Comparison of ENCODE assay signal across 3 fruit fly cellular contexts in genomic region chr3L:16172809-16173276, dm6.
TF ChIP-seq lines count a peak whose summit lies in the region.

No protein-coding gene starts in this region.

TF ChIP-seq in whole organism, embryonic, 481 proteins besides CTCF, POLR2A, EP300 and RAD21 (continued from another document and continues in another):
- TF ChIP-seq Hmx (GFP tag; optimal IDR thresholded peaks at IDR 0.05; lab: Kevin White, UChicago), result no peak
- no peak for TF ChIP-seq Dll (GFP tag; IDR thresholded peaks at IDR 0.05; lab: Robert Waterston, UW; ENCODE audit: partially characterized antibody)
- TF ChIP-seq lov (optimal IDR thresholded peaks at IDR 0.05; lab: Kevin White, UChicago), result no peak
- TF ChIP-seq lov (GFP tag; IDR thresholded peaks at IDR 0.05; lab: Robert Waterston, UW), result no peak
- no peak for TF ChIP-seq ttk (GFP tag; IDR thresholded peaks at IDR 0.05; lab: Robert Waterston, UW)
- no peak for TF ChIP-seq Jarid2 (GFP tag; optimal IDR thresholded peaks at IDR 0.05; lab: Kevin White, UChicago)
- no peak for TF ChIP-seq kay (GFP tag; optimal IDR thresholded peaks at IDR 0.05; lab: Kevin White, UChicago)
- TF ChIP-seq CG2875 (GFP tag; optimal IDR thresholded peaks at IDR 0.05; lab: Kevin White, UChicago), result no peak
- peak; percentile 32 for TF ChIP-seq CG1529 (GFP tag; optimal IDR thresholded peaks at IDR 0.05; lab: Kevin White, UChicago)
- TF ChIP-seq CG13624 (GFP tag; optimal IDR thresholded peaks at IDR 0.05; lab: Kevin White, UChicago), result no peak
- no peak for TF ChIP-seq Adf1 (GFP tag; IDR thresholded peaks at IDR 0.05; lab: Robert Waterston, UW)
- peak; percentile 14 for TF ChIP-seq CG11723 (GFP tag; optimal IDR thresholded peaks at IDR 0.05; lab: Kevin White, UChicago)
- TF ChIP-seq esg (GFP tag; conservative IDR thresholded peaks at IDR 0.05; lab: Robert Waterston, UW), result no peak
- no peak for TF ChIP-seq Rfx (GFP tag; IDR thresholded peaks at IDR 0.05; lab: Robert Waterston, UW)
- TF ChIP-seq CG1233 (GFP tag; optimal IDR thresholded peaks at IDR 0.05; lab: Kevin White, UChicago), result peak; percentile 8
- TF ChIP-seq nerfin-1 (tag; optimal IDR thresholded peaks at IDR 0.05; lab: Kevin White, UChicago), result peak; percentile 0
- TF ChIP-seq CG11398 (GFP tag; optimal IDR thresholded peaks at IDR 0.05; lab: Kevin White, UChicago), result no peak
- no peak for TF ChIP-seq CG10274 (GFP tag; optimal IDR thresholded peaks at IDR 0.05; lab: Kevin White, UChicago)
- TF ChIP-seq lbe (GFP tag; optimal IDR thresholded peaks at IDR 0.05; lab: Kevin White, UChicago), result no peak
- TF ChIP-seq wek (GFP tag; optimal IDR thresholded peaks at IDR 0.05; lab: Kevin White, UChicago), result no peak
- no peak for TF ChIP-seq HLH4C (GFP tag; IDR thresholded peaks at IDR 0.05; lab: Robert Waterston, UW; ENCODE audit: partially characterized antibody)
- peak; percentile 52 for TF ChIP-seq CG12391 (tag; optimal IDR thresholded peaks at IDR 0.05; lab: Kevin White, UChicago)
- TF ChIP-seq CG13296 (GFP tag; optimal IDR thresholded peaks at IDR 0.05; lab: Kevin White, UChicago), result no peak
- TF ChIP-seq D (optimal IDR thresholded peaks at IDR 0.05; lab: Kevin White, UChicago), result no peak
- peak; percentile 31 for TF ChIP-seq D (GFP tag; optimal IDR thresholded peaks at IDR 0.05; lab: Kevin White, UChicago)
- TF ChIP-seq Camta (GFP tag; optimal IDR thresholded peaks at IDR 0.05; lab: Kevin White, UChicago), result no peak
- TF ChIP-seq CG4282 (GFP tag; optimal IDR thresholded peaks at IDR 0.05; lab: Kevin White, UChicago), result no peak
- TF ChIP-seq CG4404 (GFP tag; IDR thresholded peaks at IDR 0.05; lab: Robert Waterston, UW), result no peak
- no peak for TF ChIP-seq prd (optimal IDR thresholded peaks at IDR 0.05; lab: Kevin White, UChicago)
- no peak for TF ChIP-seq prd (GFP tag; IDR thresholded peaks at IDR 0.05; lab: Robert Waterston, UW)
- no peak for TF ChIP-seq Dref (GFP tag; IDR thresholded peaks at IDR 0.05; lab: Robert Waterston, UW)
- no peak for TF ChIP-seq CG6791 (GFP tag; IDR thresholded peaks at IDR 0.05; lab: Robert Waterston, UW; ENCODE audit: partially characterized antibody)
- TF ChIP-seq CG30403 (GFP tag; optimal IDR thresholded peaks at IDR 0.05; lab: Kevin White, UChicago), result peak; percentile 49
- TF ChIP-seq B-H1 (GFP tag; IDR thresholded peaks at IDR 0.05; lab: Robert Waterston, UW), result no peak
- no peak for TF ChIP-seq fd64A (GFP tag; optimal IDR thresholded peaks at IDR 0.05; lab: Kevin White, UChicago)
- TF ChIP-seq sima (GFP tag; optimal IDR thresholded peaks at IDR 0.05; lab: Kevin White, UChicago), result no peak
- no peak for TF ChIP-seq sqz (GFP tag; optimal IDR thresholded peaks at IDR 0.05; lab: Kevin White, UChicago)
- TF ChIP-seq CG9932 (GFP tag; IDR thresholded peaks at IDR 0.05; lab: Robert Waterston, UW), result no peak
- no peak for TF ChIP-seq Hr39 (optimal IDR thresholded peaks at IDR 0.05; lab: Kevin White, UChicago)
- TF ChIP-seq tna (GFP tag; IDR thresholded peaks at IDR 0.05; lab: Robert Waterston, UW; ENCODE audit: partially characterized antibody), result no peak
- no peak for TF ChIP-seq slbo (GFP tag; IDR thresholded peaks at IDR 0.05; lab: Robert Waterston, UW)
- no peak for TF ChIP-seq oc (tag; optimal IDR thresholded peaks at IDR 0.05; lab: Kevin White, UChicago)
- no peak for TF ChIP-seq CG6272 (GFP tag; IDR thresholded peaks at IDR 0.05; lab: Robert Waterston, UW)
- no peak for TF ChIP-seq dati (GFP tag; IDR thresholded peaks at IDR 0.05; lab: Robert Waterston, UW)
- TF ChIP-seq fu2 (GFP tag; optimal IDR thresholded peaks at IDR 0.05; lab: Kevin White, UChicago), result no peak
- no peak for TF ChIP-seq jing (GFP tag; optimal IDR thresholded peaks at IDR 0.05; lab: Kevin White, UChicago)
- peak; percentile 43 for TF ChIP-seq dmrt11E (tag; optimal IDR thresholded peaks at IDR 0.05; lab: Kevin White, UChicago)

TF ChIP-seq in whole organism, prepupa, 60 proteins besides CTCF, POLR2A, EP300 and RAD21 (continued from another document):
- TF ChIP-seq OdsH (GFP tag; optimal IDR thresholded peaks at IDR 0.05; lab: Kevin White, UChicago) (peak; percentile 75), CG11294 (GFP tag; IDR thresholded peaks at IDR 0.05; lab: Robert Waterston, UW) (no peak), CG4318 (GFP tag; optimal IDR thresholded peaks at IDR 0.05; lab: Kevin White, UChicago) (peak; percentile 49), CG16779 (tag; optimal IDR thresholded peaks at IDR 0.05; lab: Kevin White, UChicago) (peak; percentile 57), Hr39 (GFP tag; optimal IDR thresholded peaks at IDR 0.05; lab: Kevin White, UChicago) (peak; percentile 22), Eip78C (GFP tag; lab: Kevin White, UChicago) (peak; percentile 96), CG6276 (GFP tag; optimal IDR thresholded peaks at IDR 0.05; lab: Kevin White, UChicago) (peak; percentile 34), Blimp-1 (GFP tag; optimal IDR thresholded peaks at IDR 0.05; lab: Kevin White, UChicago) (peak; percentile 30), cyc (GFP tag; optimal IDR thresholded peaks at IDR 0.05; lab: Kevin White, UChicago) (peak; percentile 27), eg (GFP tag; IDR thresholded peaks at IDR 0.05; lab: Robert Waterston, UW) (no peak), fd85E (GFP tag; optimal IDR thresholded peaks at IDR 0.05; lab: Kevin White, UChicago) (no peak), fd59A (GFP tag; optimal IDR thresholded peaks at IDR 0.05; lab: Kevin White, UChicago) (peak; percentile 76), Lpt (GFP tag; optimal IDR thresholded peaks at IDR 0.05; lab: Kevin White, UChicago) (no peak), Smox (GFP tag; optimal IDR thresholded peaks at IDR 0.05; lab: Kevin White, UChicago) (peak; percentile 66), CG6163 (GFP tag; IDR thresholded peaks at IDR 0.05; lab: Robert Waterston, UW) (peak; percentile 74), lz (GFP tag; optimal IDR thresholded peaks at IDR 0.05; lab: Kevin White, UChicago) (peak; percentile 55), CG6792 (GFP tag; optimal IDR thresholded peaks at IDR 0.05; lab: Kevin White, UChicago) (peak; percentile 65), ss (GFP tag; optimal IDR thresholded peaks at IDR 0.05; lab: Kevin White, UChicago) (peak; percentile 80 to 82), CG15336 (GFP tag; IDR thresholded peaks at IDR 0.05; lab: Robert Waterston, UW) (0 out of 2 replicates have a peak, but pooled peaks have one; percentile 28), CG1621 (tag; optimal IDR thresholded peaks at IDR 0.05; lab: Kevin White, UChicago) (peak; percentile 69), CG6808 (GFP tag; optimal IDR thresholded peaks at IDR 0.05; lab: Kevin White, UChicago) (peak; percentile 84), fkh (GFP tag; optimal IDR thresholded peaks at IDR 0.05; lab: Kevin White, UChicago) (no peak), CG8319 (GFP tag; optimal IDR thresholded peaks at IDR 0.05; lab: Kevin White, UChicago) (peak; percentile 41), CG32006 (GFP tag; optimal IDR thresholded peaks at IDR 0.05; lab: Kevin White, UChicago) (peak; percentile 77), Sox14 (GFP tag; optimal IDR thresholded peaks at IDR 0.05; lab: Kevin White, UChicago) (peak; percentile 64), Ets96B (tag; optimal IDR thresholded peaks at IDR 0.05; lab: Kevin White, UChicago) (peak; percentile 86), CG31627 (GFP tag; optimal IDR thresholded peaks at IDR 0.05; lab: Kevin White, UChicago) (peak; percentile 33), CG3919 (GFP tag; optimal IDR thresholded peaks at IDR 0.05; lab: Kevin White, UChicago) (peak; percentile 69), CG8119 (GFP tag; IDR thresholded peaks at IDR 0.05; lab: Robert Waterston, UW) (peak; percentile 59), Hr4 (GFP tag; optimal IDR thresholded peaks at IDR 0.05; lab: Kevin White, UChicago) (peak; percentile 45), salr (GFP tag; optimal IDR thresholded peaks at IDR 0.05; lab: Kevin White, UChicago) (peak in 1 of 2 experiments; percentile 74), CG9139 (GFP tag; optimal IDR thresholded peaks at IDR 0.05; lab: Kevin White, UChicago) (peak; percentile 71), dac (GFP tag; optimal IDR thresholded peaks at IDR 0.05; lab: Kevin White, UChicago) (no peak), CG3032 (tag; optimal IDR thresholded peaks at IDR 0.05; lab: Kevin White, UChicago) (peak; percentile 81), achi (GFP tag; optimal IDR thresholded peaks at IDR 0.05; lab: Kevin White, UChicago) (peak; percentile 73), spab (GFP tag; optimal IDR thresholded peaks at IDR 0.05; lab: Kevin White, UChicago) (peak; percentile 84), CG6854 (GFP tag; optimal IDR thresholded peaks at IDR 0.05; lab: Kevin White, UChicago) (no peak)

TF ChIP-seq in whole organism, wandering third instar larva, 38 proteins besides CTCF, POLR2A, EP300 and RAD21 (continued from another document):
- TF ChIP-seq dsf (GFP tag; optimal IDR thresholded peaks at IDR 0.05; lab: Kevin White, UChicago; ENCODE audit: borderline replicate concordance) (no peak), foxo (GFP tag; optimal IDR thresholded peaks at IDR 0.05; lab: Kevin White, UChicago) (peak in 1 of 2 experiments; percentile 73), CG9705 (GFP tag; optimal IDR thresholded peaks at IDR 0.05; lab: Kevin White, UChicago) (no peak), OdsH (GFP tag; optimal IDR thresholded peaks at IDR 0.05; lab: Kevin White, UChicago) (peak; percentile 70), Vsx2 (GFP tag; optimal IDR thresholded peaks at IDR 0.05; lab: Kevin White, UChicago; ENCODE audit: partially characterized antibody) (no peak)
